Worm (Caenorhabditis elegans) whole organism, L2 larva: ENCODE measurements around the gene fbxa-11.

Experiments used
- C34F6.9 ChIP-seq: fragments of 150-350 bp; optimal IDR thresholded peaks from 2 replicates; lab custom pipeline; 2014; ENCODE audit warnings: missing biosample characterization, missing genetic modification characterization
- R02D3.7 ChIP-seq: fragments of 150-350 bp; optimal IDR thresholded peaks from 2 replicates; lab custom pipeline; 2014; ENCODE audit warnings: missing biosample characterization, missing genetic modification characterization
- alr-1 ChIP-seq: fragments of 150-350 bp; optimal IDR thresholded peaks from 2 replicates; lab custom pipeline; 2014; ENCODE audit warnings: missing biosample characterization, missing genetic modification characterization
- aly-2 ChIP-seq: fragments of 150-350 bp; optimal IDR thresholded peaks from 2 replicates; lab custom pipeline; 2014; ENCODE audit warnings: missing biosample characterization, missing genetic modification characterization
- ceh-16 ChIP-seq: fragments of 150-350 bp; optimal IDR thresholded peaks from 2 replicates; lab custom pipeline; 2014; ENCODE audit warnings: missing biosample characterization, missing genetic modification characterization
- ceh-82 ChIP-seq: fragments of 150-350 bp; optimal IDR thresholded peaks from 2 replicates; lab custom pipeline; 2014; ENCODE audit warnings: missing biosample characterization, missing genetic modification characterization
- crh-2 ChIP-seq: sonication (generic microtip); optimal IDR thresholded peaks from 2 replicates; lab custom pipeline; 2017; ENCODE audit warnings: missing biosample characterization, missing genetic modification characterization
- dmd-4 ChIP-seq: sonication (generic microtip); optimal IDR thresholded peaks from 2 replicates; lab custom pipeline; 2017; ENCODE audit warnings: missing biosample characterization, missing genetic modification characterization
- elt-1 ChIP-seq: fragments of 150-350 bp; optimal IDR thresholded peaks from 2 replicates; lab custom pipeline; 2014; ENCODE audit warnings: missing biosample characterization, missing genetic modification characterization
- elt-3 ChIP-seq: sonication (generic microtip); optimal IDR thresholded peaks from 2 replicates; lab custom pipeline; 2017; ENCODE audit warnings: missing biosample characterization, missing genetic modification characterization
- fos-1 ChIP-seq: fragments of 150-350 bp; optimal IDR thresholded peaks from 2 replicates; lab custom pipeline; 2014; ENCODE audit warnings: missing biosample characterization, missing genetic modification characterization
- gmeb-1 ChIP-seq: fragments of 150-350 bp; optimal IDR thresholded peaks from 2 replicates; lab custom pipeline; 2014; ENCODE audit warnings: missing biosample characterization, missing genetic modification characterization
- lin-11 ChIP-seq: fragments of 150-350 bp; sonication (generic microtip); optimal IDR thresholded peaks from 2 replicates; lab custom pipeline; 2014; ENCODE audit warnings: missing biosample characterization, missing genetic modification characterization, inconsistent platforms, mixed read lengths
- lin-39 ChIP-seq: fragments of 150-350 bp; optimal IDR thresholded peaks from 2 replicates; lab custom pipeline; 2014; ENCODE audit warnings: missing biosample characterization, missing genetic modification reagents, missing genetic modification characterization
- mdl-1 ChIP-seq, 2 experiments: fragments of 150-350 bp in 1 of 2; sonication (generic microtip) in 1 of 2; optimal IDR thresholded peaks; 2 replicates each; lab custom pipeline; 2017; ENCODE audit warnings: missing biosample characterization in 2 of 2, missing genetic modification characterization in 2 of 2
- nhr-12 ChIP-seq: fragments of 150-350 bp; optimal IDR thresholded peaks from 2 replicates; lab custom pipeline; 2014; ENCODE audit warnings: missing biosample characterization, missing genetic modification characterization
- nhr-129 ChIP-seq: fragments of 150-350 bp; optimal IDR thresholded peaks from 2 replicates; lab custom pipeline; 2014; ENCODE audit warnings: missing biosample characterization, missing genetic modification characterization
- nhr-21 ChIP-seq: fragments of 150-350 bp; optimal IDR thresholded peaks from 2 replicates; lab custom pipeline; 2014; ENCODE audit warnings: missing biosample characterization, missing genetic modification characterization
- nhr-23 ChIP-seq: fragments of 150-350 bp; optimal IDR thresholded peaks from 2 replicates; lab custom pipeline; 2014; ENCODE audit warnings: missing biosample characterization, missing genetic modification reagents, missing genetic modification characterization
- nhr-6 ChIP-seq: fragments of 150-350 bp; optimal IDR thresholded peaks from 2 replicates; lab custom pipeline; 2014; ENCODE audit warnings: missing biosample characterization, missing genetic modification characterization
- peb-1 ChIP-seq: fragments of 150-350 bp; optimal IDR thresholded peaks from 2 replicates; lab custom pipeline; 2014; ENCODE audit warnings: missing biosample characterization, missing genetic modification characterization
- skn-1 ChIP-seq: sonication (generic microtip); optimal IDR thresholded peaks from 2 replicates; lab custom pipeline; 2017; ENCODE audit warnings: missing biosample characterization, missing genetic modification characterization
- sma-9 ChIP-seq, 2 experiments: fragments of 150-350 bp in 1 of 2; sonication (generic microtip) in 1 of 2; optimal IDR thresholded peaks; 2 replicates each; lab custom pipeline; 2014 to 2016; ENCODE audit warnings: missing genetic modification characterization in 2 of 2, mild to moderate bottlenecking in 1 of 2, missing biosample characterization in 1 of 2, missing compliant biosample characterization in 1 of 2, missing genetic modification reagents in 1 of 2, moderate library complexity in 1 of 2
- snpc-4 ChIP-seq: fragments of 150-350 bp; optimal IDR thresholded peaks from 2 replicates; lab custom pipeline; 2014; ENCODE audit warnings: missing biosample characterization, missing genetic modification characterization
- unc-39 ChIP-seq: fragments of 150-350 bp; optimal IDR thresholded peaks from 2 replicates; lab custom pipeline; 2014; ENCODE audit warnings: missing biosample characterization, missing genetic modification characterization
- unc-62 ChIP-seq: fragments of 150-350 bp; optimal IDR thresholded peaks from 2 replicates; lab custom pipeline; 2014; ENCODE audit warnings: missing biosample characterization, missing genetic modification reagents, missing genetic modification characterization
- zag-1 ChIP-seq: fragments of 150-350 bp; optimal IDR thresholded peaks from 2 replicates; lab custom pipeline; 2014; ENCODE audit warnings: missing biosample characterization, missing genetic modification characterization
- ztf-1 ChIP-seq: fragments of 200-800 bp; sonication (Bioruptor generic); conservative IDR thresholded peaks from 2 replicates; pipeline ENCODE4 v1.3.6; 2022; ENCODE audit warnings: missing genetic modification characterization, missing compliant biosample characterization
- ztf-11 ChIP-seq: sonication (generic microtip); optimal IDR thresholded peaks from 2 replicates; lab custom pipeline; 2017; ENCODE audit warnings: missing biosample characterization, missing genetic modification characterization
- ztf-4 ChIP-seq: fragments of 150-350 bp; optimal IDR thresholded peaks from 2 replicates; lab custom pipeline; 2014; ENCODE audit warnings: missing biosample characterization, missing genetic modification characterization

fbxa-11 gene

DNA sequence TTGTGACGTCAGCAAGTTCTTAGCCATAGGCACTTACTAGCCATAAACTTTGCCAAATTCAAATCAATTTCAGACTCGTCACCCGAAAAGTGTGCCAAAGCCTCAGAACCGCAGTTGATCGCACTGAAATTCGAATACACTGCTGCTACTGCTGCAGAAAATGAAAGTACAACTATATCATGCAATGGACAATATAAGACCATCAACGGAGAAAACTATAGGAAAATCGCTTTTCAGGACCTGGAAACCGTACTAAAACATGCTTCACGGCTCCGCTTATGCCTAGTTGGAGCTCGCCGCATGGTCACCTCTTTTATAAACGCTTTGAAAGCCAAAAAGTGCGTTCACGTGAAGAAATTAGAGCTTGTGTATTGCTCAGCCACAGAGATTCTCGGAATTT, 12.1 kb upstream of the fbxa-11 start, which contains the start of gene fbxa-22:
Gene fbxa-22, plus strand, starts transcription at position 301 of the 400 bp plus-strand sequence.
- TF ChIP-seq elt-1 (tag; lab: Kevin White, UChicago) (no peak), mdl-1 (tag; optimal IDR thresholded peaks at IDR 0.05; lab: Kevin White, UChicago) (no peak), dmd-4 (tag; lab: Kevin White, UChicago) (no peak), sma-9 (GFP tag; optimal IDR thresholded peaks at IDR 0.05; lab: Kevin White, UChicago) (no peak), sma-9 (tag; optimal IDR thresholded peaks at IDR 0.05; lab: Kevin White, UChicago) (no peak), unc-62 (GFP tag; lab: Kevin White, UChicago) (no peak), nhr-129 (tag; lab: Kevin White, UChicago) (no peak), ceh-16 (no peak), C34F6.9 (no peak), elt-3 (tag; lab: Kevin White, UChicago) (no peak), ztf-11 (no peak), lin-39 (no peak), aly-2 (no peak), fos-1 (tag; lab: Kevin White, UChicago) (no peak)

DNA sequence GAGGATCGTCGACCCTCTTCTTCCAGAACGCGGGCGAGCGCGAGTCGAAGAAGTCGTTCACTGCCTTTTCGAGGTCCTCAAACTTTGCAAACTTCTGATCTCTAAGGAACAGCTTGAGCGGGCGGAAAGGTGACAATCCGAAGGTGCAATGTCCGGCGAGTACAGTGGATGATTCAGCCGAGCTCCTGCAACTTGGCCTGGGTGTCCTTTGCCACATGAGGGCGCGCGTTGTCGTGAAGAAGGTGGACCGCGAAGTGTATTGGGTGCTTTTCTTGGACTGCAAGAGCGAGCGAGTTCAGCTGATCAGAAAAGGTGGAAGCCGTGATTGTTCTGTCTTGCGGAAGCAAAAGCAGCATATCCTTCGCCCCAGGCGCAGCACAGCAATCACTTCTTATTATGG, 8.7 kb upstream of the fbxa-11 start:
- no peak for TF ChIP-seq dmd-4 (tag; lab: Kevin White, UChicago)
- no peak for TF ChIP-seq alr-1 (tag; lab: Kevin White, UChicago)
- no peak for TF ChIP-seq skn-1 (tag; lab: Kevin White, UChicago)
- no peak for TF ChIP-seq sma-9 (GFP tag; optimal IDR thresholded peaks at IDR 0.05; lab: Kevin White, UChicago)
- no peak for TF ChIP-seq sma-9 (tag; optimal IDR thresholded peaks at IDR 0.05; lab: Kevin White, UChicago)
- TF ChIP-seq fos-1 (tag; lab: Kevin White, UChicago) = no peak
- TF ChIP-seq ztf-1 (GFP tag; lab: Robert Waterston, UW) = no peak
- no peak for TF ChIP-seq ztf-11

DNA sequence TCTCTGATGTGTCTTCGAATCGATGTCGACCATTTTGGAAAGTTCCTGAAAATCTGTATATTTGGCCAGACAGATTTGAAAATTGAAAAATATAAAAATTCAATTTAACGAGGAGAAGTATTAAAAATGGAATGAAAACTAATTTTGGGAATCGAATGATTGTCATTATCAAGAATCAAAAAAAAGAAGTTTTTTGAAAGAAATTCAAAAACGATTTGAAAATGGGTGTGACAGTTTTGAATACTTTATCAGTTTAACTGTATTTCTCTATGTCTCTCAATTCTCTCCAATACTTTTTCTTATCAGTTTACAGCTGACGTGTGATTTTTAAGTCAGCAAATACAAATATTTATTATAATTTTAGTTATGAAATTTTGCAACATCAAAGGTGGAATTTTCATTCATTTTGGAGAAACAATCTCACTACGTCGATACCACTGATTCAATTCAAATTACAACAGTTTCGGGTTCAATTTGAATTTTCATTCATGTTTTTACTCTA, 7.2 kb upstream of the fbxa-11 start, which contains the start of gene fbxa-59:
Gene fbxa-59, minus strand, starts transcription at position 51 of the 502 bp plus-strand sequence.
- TF ChIP-seq ztf-1 (GFP tag; lab: Robert Waterston, UW) = no peak
- peak; percentile 56 for TF ChIP-seq fos-1 (tag; lab: Kevin White, UChicago)
- TF ChIP-seq, all 48 proteins: peak for 1

DNA sequence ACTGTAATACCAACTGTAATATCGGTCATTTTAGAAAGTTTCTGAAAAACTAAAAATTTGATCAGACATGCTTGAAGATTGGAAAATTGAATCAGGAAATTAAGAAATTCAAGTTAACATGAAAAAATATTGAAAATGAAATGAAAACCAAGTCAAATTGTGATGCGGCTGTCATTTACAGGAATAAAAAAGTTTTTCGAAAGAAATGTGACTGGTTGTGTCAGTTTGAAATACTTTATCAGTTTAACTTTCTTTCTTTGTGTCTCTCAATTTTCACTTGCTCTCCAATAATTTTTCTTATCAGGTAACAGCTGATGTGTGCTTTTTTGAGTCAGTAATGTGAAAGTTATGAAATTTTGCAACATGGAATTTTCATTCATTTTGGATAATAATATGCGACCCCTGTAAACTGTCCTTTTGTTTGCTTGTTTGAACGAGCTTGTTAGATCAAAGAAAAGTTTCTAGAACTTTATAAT, 4.4 kb upstream of the fbxa-11 start, which contains the start of gene fbxa-60:
Gene fbxa-60, minus strand, starts transcription at position 51 of the 476 bp plus-strand sequence.
- TF ChIP-seq unc-39 (tag; lab: Kevin White, UChicago) (no peak), fos-1 (tag; lab: Kevin White, UChicago) (peak; percentile 83), nhr-21 (tag; lab: Kevin White, UChicago) (no peak), nhr-23 (tag; lab: Kevin White, UChicago) (no peak), zag-1 (no peak), crh-2 (tag; lab: Kevin White, UChicago) (no peak), gmeb-1 (tag; lab: Kevin White, UChicago) (peak; percentile 28), sma-9 (GFP tag; optimal IDR thresholded peaks at IDR 0.05; lab: Kevin White, UChicago) (peak; percentile 9), sma-9 (tag; optimal IDR thresholded peaks at IDR 0.05; lab: Kevin White, UChicago) (no peak), nhr-129 (tag; lab: Kevin White, UChicago) (peak; percentile 19), ztf-4 (tag; lab: Kevin White, UChicago) (no peak), nhr-12 (tag; lab: Kevin White, UChicago) (no peak), lin-11 (tag; lab: Kevin White, UChicago) (no peak), skn-1 (tag; lab: Kevin White, UChicago) (no peak), elt-3 (tag; lab: Kevin White, UChicago) (no peak)

DNA sequence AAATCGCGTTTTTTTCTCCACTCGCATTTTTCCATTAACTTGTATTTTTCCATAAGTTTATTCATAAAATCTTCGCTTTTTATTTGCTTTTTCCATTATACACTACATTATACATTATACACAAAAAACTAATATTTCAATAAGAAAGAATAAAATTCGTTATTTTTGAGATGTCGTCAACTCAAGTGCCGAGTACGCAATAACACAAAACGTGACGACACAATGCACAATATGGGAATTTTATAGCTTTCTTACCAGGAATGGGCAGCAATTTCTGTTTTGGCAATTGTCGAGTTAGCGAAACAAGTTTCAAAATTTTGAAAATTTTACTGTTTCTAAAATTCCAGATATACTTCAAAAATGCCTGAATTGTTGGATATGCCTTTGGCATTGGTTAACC, 1.5 kb downstream of the fbxa-11 start, which contains the start of gene fbxa-10:
Gene fbxa-10, plus strand, starts transcription at position 207 of the 400 bp plus-strand sequence.
- peak; percentile 31 for TF ChIP-seq gmeb-1 (tag; lab: Kevin White, UChicago)
- TF ChIP-seq crh-2 (tag; lab: Kevin White, UChicago) = no peak
- TF ChIP-seq C34F6.9 = peak; percentile 21

DNA sequence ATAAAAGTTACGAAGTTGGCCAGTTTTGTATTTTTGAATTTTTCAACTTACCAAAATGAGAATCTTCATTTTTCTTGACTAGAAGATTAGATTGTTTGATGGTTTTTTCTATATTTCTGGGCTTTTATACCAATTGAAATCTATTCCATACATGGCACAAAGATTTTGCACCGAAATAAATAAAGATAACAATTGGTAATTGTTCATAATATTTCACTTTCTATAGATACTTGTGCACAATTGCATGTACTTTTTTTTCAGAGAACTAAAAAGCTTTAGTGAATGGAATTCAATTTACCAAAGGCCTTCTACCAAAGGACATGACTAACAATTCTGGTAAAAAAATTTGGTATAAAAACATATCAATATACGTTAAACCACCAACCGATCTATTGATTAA, 3.9 kb downstream of the fbxa-11 start, which contains the start of the genes T12B5.15 and T12B5.14:
Gene T12B5.15, minus strand, starts transcription at position 101 of the 400 bp plus-strand sequence.
Gene T12B5.14, plus strand, starts transcription at position 321 of the 400 bp plus-strand sequence.
- TF ChIP-seq nhr-21 (tag; lab: Kevin White, UChicago) (no peak), alr-1 (tag; lab: Kevin White, UChicago) (no peak), ceh-82 (tag; lab: Kevin White, UChicago) (no peak), snpc-4 (no peak), lin-39 (no peak), R02D3.7 (tag; lab: Kevin White, UChicago) (no peak), nhr-6 (tag; lab: Kevin White, UChicago) (no peak), peb-1 (tag; lab: Kevin White, UChicago) (no peak), unc-62 (GFP tag; lab: Kevin White, UChicago) (no peak), gmeb-1 (tag; lab: Kevin White, UChicago) (no peak), crh-2 (tag; lab: Kevin White, UChicago) (no peak)
